Fruit fly (Drosophila melanogaster) S2 (cell line): ENCODE data around the gene CG9782.

ENCODE experiments used
- CG8478 ChIP-seq: fragments of >200 bp; optimal IDR thresholded peaks from 2 replicates; lab custom pipeline; 2018
- CTCF ChIP-seq, 2 experiments: fragments of >200 bp; optimal IDR thresholded peaks; 2 replicates each; lab custom pipeline; 2018

DNA sequence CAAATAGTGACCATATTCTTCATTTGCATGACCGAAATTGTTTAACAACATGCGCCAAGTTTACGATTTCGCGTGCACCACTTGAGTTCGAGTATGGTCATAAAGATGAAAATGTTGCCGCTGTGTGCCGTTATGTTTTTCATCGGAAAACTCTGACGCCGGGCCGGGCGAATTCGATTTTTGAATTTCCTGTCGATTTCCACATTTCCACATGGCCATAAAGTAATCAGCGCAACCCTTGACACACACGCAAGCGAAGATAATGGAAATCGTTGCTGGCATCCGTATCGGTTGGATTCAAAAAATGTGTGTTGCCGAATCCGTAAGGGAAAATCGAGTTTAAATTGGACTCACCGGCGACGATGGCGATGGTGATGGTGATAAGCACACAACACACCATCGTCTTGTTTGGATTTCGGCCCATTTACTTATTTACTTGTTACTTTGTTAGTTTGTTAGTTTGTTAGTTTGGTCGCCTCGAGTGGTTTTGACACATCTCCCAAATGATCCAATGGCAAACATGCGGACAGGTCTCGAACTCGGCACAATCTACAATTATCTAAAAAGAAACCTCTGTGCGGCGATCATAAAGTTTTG, 23.2 kb upstream of the CG9782 start:
- TF ChIP-seq CG8478 (lab: Kevin White, UChicago) (no peak), CTCF (optimal IDR thresholded peaks at IDR 0.05; lab: Kevin White, UChicago) (no peak)
